Worm (Caenorhabditis elegans) whole organism, L4/young adult: ENCODE data around the gene nhr-140.

Source experiments
- dao-5 ChIP-seq: sonication (generic microtip); optimal IDR thresholded peaks from 2 replicates; lab custom pipeline; 2016; ENCODE audit warnings: missing genotype, missing genetic modification characterization, moderate library complexity, missing compliant biosample characterization
- him-1 ChIP-seq: sonication (generic microtip); optimal IDR thresholded peaks from 2 replicates; lab custom pipeline; 2016; ENCODE audit warnings: missing genotype, missing genetic modification reagents, missing genetic modification characterization, missing compliant biosample characterization

DNA sequence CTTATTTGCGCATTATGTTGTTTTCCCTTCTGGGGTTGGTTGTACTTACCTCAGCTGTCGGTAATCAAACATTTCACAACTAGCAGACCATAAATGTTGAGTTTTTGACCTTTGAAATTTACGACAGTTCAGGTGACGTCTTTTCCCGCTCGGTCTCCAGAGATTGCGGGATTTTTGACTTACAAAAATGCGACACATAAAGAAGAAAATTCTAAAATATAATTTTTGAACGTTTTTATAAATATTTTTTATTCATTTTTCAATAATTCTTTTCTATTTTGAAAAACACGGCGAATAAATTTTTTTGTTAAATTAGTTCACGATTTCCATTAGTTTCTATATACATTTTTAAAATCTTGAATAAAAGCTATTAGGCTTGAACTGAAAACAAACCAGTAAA lies 6.7 kb downstream of the nhr-140 start, which contains the start of gene nhr-161:
- no peak for TF ChIP-seq dao-5 (tag; lab: Kevin White, UChicago)
- TF ChIP-seq him-1 (tag; lab: Kevin White, UChicago): no peak
